Worm (Caenorhabditis elegans) whole organism, L1 larva: ENCODE data around the gene F19B2.7.

ENCODE experiments used
- C04F5.9 ChIP-seq: sonication (generic microtip); optimal IDR thresholded peaks from 2 replicates; lab custom pipeline; 2016; ENCODE audit warnings: missing genetic modification characterization, missing compliant biosample characterization
- C16A3.4 ChIP-seq: fragments of 150-350 bp; optimal IDR thresholded peaks from 2 replicates; lab custom pipeline; 2014; ENCODE audit warnings: missing biosample characterization, missing genetic modification characterization
- F16B12.6 ChIP-seq: fragments of 150-350 bp; optimal IDR thresholded peaks from 2 replicates; lab custom pipeline; 2014; ENCODE audit warnings: missing biosample characterization, missing genetic modification characterization
- aha-1 ChIP-seq: fragments of 150-350 bp; optimal IDR thresholded peaks from 2 replicates; lab custom pipeline; 2014; ENCODE audit warnings: missing biosample characterization, missing genetic modification characterization
- alr-1 ChIP-seq: fragments of 200-800 bp; sonication (Bioruptor generic); optimal IDR thresholded peaks from 2 replicates; lab custom pipeline; 2018; ENCODE audit warnings: borderline replicate concordance, mild to moderate bottlenecking, missing genetic modification characterization, missing compliant biosample characterization
- aly-2 ChIP-seq: fragments of 150-350 bp; optimal IDR thresholded peaks from 2 replicates; lab custom pipeline; 2014; ENCODE audit warnings: missing biosample characterization, missing genetic modification characterization
- ceh-63 ChIP-seq: fragments of 200-800 bp; sonication (Bioruptor generic); optimal IDR thresholded peaks from 2 replicates; lab custom pipeline; 2018; ENCODE audit warnings: mild to moderate bottlenecking, missing genetic modification characterization, missing compliant biosample characterization
- ceh-8 ChIP-seq: fragments of 200-800 bp; sonication (Bioruptor generic); optimal IDR thresholded peaks from 2 replicates; lab custom pipeline; 2018; ENCODE audit warnings: mild to moderate bottlenecking, missing genetic modification characterization, moderate library complexity, missing compliant biosample characterization
- ceh-88 ChIP-seq: fragments of 200-800 bp; sonication (Bioruptor generic); IDR thresholded peaks from 2 replicates; pipeline ENCODE4 v1.3.6; 2022; ENCODE audit warnings: missing genetic modification characterization, missing compliant biosample characterization
- ces-1 ChIP-seq: fragments of 150-350 bp; optimal IDR thresholded peaks from 2 replicates; lab custom pipeline; 2014; ENCODE audit warnings: missing biosample characterization, missing genetic modification reagents, missing genetic modification characterization
- efl-1 ChIP-seq, 4 experiments: fragments of 150-350 bp; optimal IDR thresholded peaks in 3 of 4; peaks in 1 of 4; 1 replicate in 1 of 4; 2 replicates in 3 of 4; lab custom pipeline; 2014; ENCODE audit warnings: missing biosample characterization in 2 of 4, missing genetic modification characterization in 2 of 4, missing genetic modification reagents in 2 of 4
- elt-2 ChIP-seq: sonication (generic microtip); optimal IDR thresholded peaks from 2 replicates; lab custom pipeline; 2016; ENCODE audit warnings: missing genetic modification characterization, mild to moderate bottlenecking, inconsistent platforms, missing compliant biosample characterization, missing genetic modification reagents
- fkh-8 ChIP-seq: sonication (generic microtip); optimal IDR thresholded peaks from 2 replicates; lab custom pipeline; 2016; ENCODE audit warnings: mild to moderate bottlenecking, missing genetic modification characterization, missing compliant biosample characterization
- hlh-4 ChIP-seq: sonication (generic microtip); optimal IDR thresholded peaks from 2 replicates; lab custom pipeline; 2016; ENCODE audit warnings: mild to moderate bottlenecking, missing genetic modification characterization, missing compliant biosample characterization
- hpl-2 ChIP-seq: fragments of 150-350 bp; optimal IDR thresholded peaks from 2 replicates; lab custom pipeline; 2014; ENCODE audit warnings: missing biosample characterization, missing genetic modification reagents, missing genetic modification characterization
- irx-1 ChIP-seq: sonication (generic microtip); optimal IDR thresholded peaks from 2 replicates; lab custom pipeline; 2016; ENCODE audit warnings: missing genetic modification characterization, missing compliant biosample characterization
- isw-1 ChIP-seq: fragments of 200-800 bp; sonication (Bioruptor generic); IDR thresholded peaks from 2 replicates; pipeline ENCODE4 v1.3.6; 2022; ENCODE audit warnings: missing genetic modification characterization, missing compliant biosample characterization
- jun-1 ChIP-seq: fragments of 150-350 bp; optimal IDR thresholded peaks from 2 replicates; lab custom pipeline; 2014; ENCODE audit warnings: missing biosample characterization, missing genetic modification reagents, missing genetic modification characterization
- lin-35 ChIP-seq, 2 experiments: fragments of 150-350 bp; optimal IDR thresholded peaks; 2 replicates each; lab custom pipeline; 2014; ENCODE audit warnings: missing biosample characterization in 2 of 2, missing genetic modification characterization in 2 of 2, missing genetic modification reagents in 2 of 2
- lsy-2 ChIP-seq, 2 experiments: fragments of 150-350 bp; optimal IDR thresholded peaks; 2 replicates each; lab custom pipeline; 2014; ENCODE audit warnings: missing biosample characterization in 2 of 2, missing genetic modification characterization in 2 of 2
- mab-9 ChIP-seq: fragments of 200-800 bp; sonication (Bioruptor generic); IDR thresholded peaks from 2 replicates; pipeline ENCODE4 v1.3.6; 2022; ENCODE audit warnings: missing genetic modification reagents, missing genetic modification characterization, missing compliant biosample characterization
- mef-2 ChIP-seq: fragments of 150-350 bp; optimal IDR thresholded peaks from 2 replicates; lab custom pipeline; 2014; ENCODE audit warnings: missing biosample characterization, missing genetic modification characterization
- nhr-11 ChIP-seq: fragments of 150-350 bp; optimal IDR thresholded peaks from 2 replicates; lab custom pipeline; 2014; ENCODE audit warnings: missing biosample characterization, missing genetic modification characterization
- nhr-19 ChIP-seq: fragments of 200-800 bp; sonication (Bioruptor generic); conservative IDR thresholded peaks from 2 replicates; pipeline ENCODE4 v1.3.6; 2022; ENCODE audit warnings: missing genetic modification characterization, missing compliant biosample characterization
- nhr-20 ChIP-seq: sonication (generic microtip); optimal IDR thresholded peaks from 2 replicates; lab custom pipeline; 2016; ENCODE audit warnings: mild to moderate bottlenecking, missing genetic modification characterization, missing compliant biosample characterization
- nhr-47 ChIP-seq: sonication (generic microtip); optimal IDR thresholded peaks from 2 replicates; lab custom pipeline; 2016; ENCODE audit warnings: mild to moderate bottlenecking, missing genetic modification characterization, moderate library complexity, missing compliant biosample characterization
- nhr-71 ChIP-seq: sonication (generic microtip); optimal IDR thresholded peaks from 2 replicates; lab custom pipeline; 2016; ENCODE audit warnings: mild to moderate bottlenecking, missing genetic modification characterization, moderate library complexity, missing compliant biosample characterization
- nhr-76 ChIP-seq: sonication (generic microtip); optimal IDR thresholded peaks from 2 replicates; lab custom pipeline; 2017; ENCODE audit warnings: missing biosample characterization, missing genetic modification characterization
- nhr-84 ChIP-seq: sonication (generic microtip); optimal IDR thresholded peaks from 2 replicates; lab custom pipeline; 2017; ENCODE audit warnings: missing biosample characterization, missing genetic modification characterization
- nhr-85 ChIP-seq: sonication (generic microtip); peaks from one replicate; lab custom pipeline; 2016; ENCODE audit warnings: missing genetic modification characterization, inconsistent platforms, missing compliant biosample characterization
- pag-3 ChIP-seq: sonication (generic microtip); optimal IDR thresholded peaks from 2 replicates; lab custom pipeline; 2017; ENCODE audit warnings: missing genetic modification characterization, mild to moderate bottlenecking, missing compliant biosample characterization, antibody characterized with exemption, borderline replicate concordance; ENCODE audit not compliant: insufficient read depth
- pqm-1 ChIP-seq: sonication (generic microtip); optimal IDR thresholded peaks from 3 replicates; lab custom pipeline; 2017; ENCODE audit warnings: missing biosample characterization, missing genetic modification characterization
- rnt-1 ChIP-seq: sonication (generic microtip); optimal IDR thresholded peaks from 2 replicates; lab custom pipeline; 2016; ENCODE audit warnings: mild to moderate bottlenecking, missing genetic modification characterization, moderate library complexity, missing compliant biosample characterization
- skn-1 ChIP-seq: fragments of 150-350 bp; optimal IDR thresholded peaks from 2 replicates; lab custom pipeline; 2014; ENCODE audit warnings: missing biosample characterization, missing genetic modification characterization
- snpc-4 ChIP-seq: fragments of 150-350 bp; optimal IDR thresholded peaks from 2 replicates; lab custom pipeline; 2014; ENCODE audit warnings: missing biosample characterization, missing genetic modification characterization
- sox-4 ChIP-seq: sonication (generic microtip); optimal IDR thresholded peaks from 2 replicates; lab custom pipeline; 2016; ENCODE audit warnings: missing genetic modification characterization, missing compliant biosample characterization
- tbx-2 ChIP-seq: sonication (generic microtip); optimal IDR thresholded peaks from 2 replicates; lab custom pipeline; 2016; ENCODE audit warnings: missing genetic modification characterization, missing compliant biosample characterization
- unc-98 ChIP-seq: fragments of 200-800 bp; sonication (Bioruptor generic); IDR thresholded peaks from 2 replicates; pipeline ENCODE4 v1.3.6; 2022; ENCODE audit warnings: missing genetic modification characterization, missing compliant biosample characterization
- zag-1 ChIP-seq: fragments of 150-350 bp; optimal IDR thresholded peaks from 2 replicates; lab custom pipeline; 2014; ENCODE audit warnings: missing biosample characterization, missing genetic modification characterization
- ztf-4 ChIP-seq: fragments of 150-350 bp; optimal IDR thresholded peaks from 2 replicates; lab custom pipeline; 2014; ENCODE audit warnings: missing biosample characterization, missing genetic modification characterization

The F19B2.7 gene

DNA sequence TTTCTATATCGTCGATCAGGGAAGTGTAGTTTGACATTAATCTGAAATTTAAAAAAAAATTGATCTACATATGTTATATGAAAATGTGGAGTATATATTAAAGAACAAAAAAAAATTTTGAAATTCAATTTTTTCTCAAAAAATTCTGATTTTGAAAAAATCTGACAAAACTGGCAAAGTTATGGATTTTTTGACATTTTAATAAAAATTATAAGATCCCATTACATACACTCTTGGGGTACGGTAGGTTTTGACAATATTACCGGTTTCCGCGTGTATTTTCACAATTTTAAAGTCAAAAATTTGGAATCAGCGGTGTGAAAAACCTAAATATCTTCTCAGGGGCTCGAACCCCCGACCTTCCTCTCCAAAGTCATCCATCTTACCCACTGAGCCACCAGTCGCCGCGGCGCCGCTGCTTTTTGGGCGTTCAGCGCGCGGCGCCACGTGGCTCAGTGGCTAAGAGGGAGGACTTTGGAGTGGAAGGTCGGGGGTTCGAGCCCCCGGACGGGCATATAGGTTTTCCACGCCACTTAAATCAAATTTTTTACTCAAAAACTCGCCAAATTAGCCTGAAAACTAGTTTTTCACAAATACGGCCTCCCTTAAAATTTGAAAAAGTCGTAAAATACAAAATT lies 13.0 kb upstream of the F19B2.7 start, which contains the start of gene Y113G7A.14:
Gene Y113G7A.14 (minus strand): TSS at position 51 of the 638 bp plus-strand sequence.
- TF ChIP-seq tbx-2: no peak
- no peak for TF ChIP-seq skn-1 (tag; lab: Kevin White, UChicago)
- TF ChIP-seq unc-98 (GFP tag; lab: Robert Waterston, UW): no peak
- TF ChIP-seq sox-4 (tag; lab: Kevin White, UChicago): no peak
- no peak for TF ChIP-seq ceh-8 (GFP tag; lab: Kevin White, UChicago)
- TF ChIP-seq elt-2 (tag; lab: Kevin White, UChicago): no peak
- no peak for TF ChIP-seq nhr-19 (GFP tag; lab: Robert Waterston, UW)
- no peak for TF ChIP-seq aha-1
- TF ChIP-seq nhr-85: no peak
- no peak for TF ChIP-seq fkh-8 (tag; lab: Kevin White, UChicago)
- no peak for TF ChIP-seq rnt-1 (tag; lab: Kevin White, UChicago)
- no peak for TF ChIP-seq ceh-63 (GFP tag; lab: Kevin White, UChicago)
- no peak for TF ChIP-seq hlh-4 (tag; lab: Kevin White, UChicago)
- TF ChIP-seq nhr-47 (tag; lab: Kevin White, UChicago): no peak
- TF ChIP-seq ces-1 (GFP tag; lab: Kevin White, UChicago): no peak

DNA sequence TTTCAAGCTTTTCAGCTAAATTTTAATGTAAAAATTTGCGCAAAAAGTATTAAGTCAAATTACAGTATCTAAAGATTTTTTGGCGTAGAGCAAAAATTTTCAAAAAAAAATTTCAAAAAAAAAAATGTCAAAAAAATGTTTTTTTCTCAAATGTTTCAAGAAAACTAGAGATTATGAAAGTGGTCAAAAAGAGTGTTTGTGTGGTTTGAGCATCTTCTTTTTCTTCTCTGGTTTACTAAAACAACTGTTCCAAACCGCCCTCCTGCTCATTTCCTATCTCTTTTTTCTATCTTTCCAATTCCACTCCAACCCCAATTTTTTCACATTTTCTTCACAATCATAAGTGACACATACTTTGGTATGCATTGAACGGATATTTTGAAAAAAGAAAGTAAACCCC lies 9.2 kb upstream of the F19B2.7 start, which contains the start of gene Y113G7A.12:
Gene Y113G7A.12 (plus strand): TSS at position 301 of the 400 bp plus-strand sequence.
- TF ChIP-seq C16A3.4 (no peak), ceh-63 (GFP tag; lab: Kevin White, UChicago) (no peak), ceh-8 (GFP tag; lab: Kevin White, UChicago) (no peak), unc-98 (GFP tag; lab: Robert Waterston, UW) (no peak), nhr-76 (tag; lab: Kevin White, UChicago) (no peak), alr-1 (no peak), zag-1 (no peak), nhr-71 (no peak)

DNA sequence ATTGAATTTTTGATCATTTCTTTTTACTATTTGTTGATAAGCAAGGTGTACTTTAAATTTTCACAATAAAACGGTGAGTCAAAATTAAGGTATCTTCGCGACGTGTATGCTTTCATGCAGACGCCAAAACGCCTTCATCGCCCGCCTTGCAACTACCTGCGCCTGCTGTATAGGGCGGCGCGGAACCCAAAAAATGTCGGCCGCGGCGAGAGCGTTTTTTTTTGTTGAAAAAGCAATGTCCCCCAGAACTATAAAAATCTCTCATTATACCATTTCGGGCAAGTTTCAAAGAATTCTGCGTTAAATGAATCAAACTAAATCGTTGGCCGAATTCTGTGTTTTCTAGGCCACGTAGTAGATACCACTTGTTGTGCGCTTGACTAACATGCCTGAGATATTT lies 7.8 kb upstream of the F19B2.7 start:
- TF ChIP-seq snpc-4 (tag; lab: Kevin White, UChicago): peak; percentile 7
- TF ChIP-seq mab-9 (GFP tag; lab: Robert Waterston, UW): no peak
- TF ChIP-seq hpl-2 (GFP tag; lab: Kevin White, UChicago): no peak
- TF ChIP-seq mef-2 (tag; lab: Kevin White, UChicago): no peak
- TF ChIP-seq ztf-4 (tag; lab: Kevin White, UChicago): no peak

DNA sequence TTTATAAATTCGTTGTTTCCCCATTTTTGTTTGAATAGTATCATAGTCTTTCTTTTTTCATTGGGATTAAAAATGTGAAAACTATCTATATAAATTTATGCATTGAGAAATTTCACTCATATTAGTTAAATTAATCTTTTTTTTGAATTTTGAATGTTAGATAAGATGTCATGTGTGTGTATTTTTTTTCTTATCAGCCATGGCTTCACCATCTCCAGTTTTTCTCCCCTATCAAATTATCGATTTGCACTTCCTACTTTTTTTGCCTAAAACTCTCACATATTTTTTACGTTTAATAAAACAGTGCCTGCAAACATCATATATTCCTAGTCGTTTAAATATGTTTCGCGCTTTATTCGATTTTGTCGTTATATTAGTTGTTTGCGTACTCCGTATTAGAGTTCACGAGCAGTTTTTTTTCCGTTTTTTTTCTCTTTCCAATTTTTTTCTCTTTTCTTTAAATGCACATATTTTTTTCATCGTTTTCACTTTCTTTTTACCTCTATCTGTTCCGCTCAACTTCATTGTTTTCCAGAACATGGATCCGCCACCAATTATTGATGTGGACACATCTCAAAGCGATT lies 3.8 kb upstream of the F19B2.7 start, which contains the start of gene Y113G7A.13:
Gene Y113G7A.13 (plus strand): TSS at position 534 of the 584 bp plus-strand sequence.
- no peak for TF ChIP-seq nhr-11
- peak; percentile 67 for TF ChIP-seq pqm-1 (tag; lab: Kevin White, UChicago)
- no peak for TF ChIP-seq efl-1 (optimal IDR thresholded peaks at IDR 0.05; lab: Kevin White, UChicago)
- TF ChIP-seq efl-1 (GFP tag; optimal IDR thresholded peaks at IDR 0.05 in 1 of 2; lab: Kevin White, UChicago): peak in 1 of 2 experiments; percentile 20
- peak; percentile 88 for TF ChIP-seq elt-2 (tag; lab: Kevin White, UChicago)
- TF ChIP-seq lin-35 (GFP tag; optimal IDR thresholded peaks at IDR 0.05; lab: Kevin White, UChicago): peak in 1 of 2 experiments; percentile 25
- no peak for TF ChIP-seq rnt-1 (tag; lab: Kevin White, UChicago)

DNA sequence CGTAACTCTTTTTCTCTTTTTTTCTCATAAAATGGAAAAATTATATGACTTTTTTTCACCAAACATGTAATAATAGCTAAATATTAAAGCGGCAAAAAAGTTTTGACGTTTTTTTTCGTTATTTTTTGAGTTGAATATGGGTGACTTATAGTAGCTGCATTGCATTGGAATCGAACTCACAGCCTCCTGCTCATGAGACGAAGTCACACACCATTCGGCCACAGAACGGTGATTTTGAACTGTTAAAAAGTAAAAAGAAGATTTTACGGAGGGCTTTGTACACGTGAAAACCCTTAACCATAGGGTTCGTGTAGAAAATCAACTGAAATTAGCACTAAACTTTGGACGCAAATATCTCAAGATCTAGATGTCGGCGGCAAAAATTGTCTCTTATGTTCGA lies 323 bp downstream of the F19B2.7 start:
- no peak for TF ChIP-seq alr-1
- TF ChIP-seq mab-9 (GFP tag; lab: Robert Waterston, UW): no peak
- TF ChIP-seq hpl-2 (GFP tag; lab: Kevin White, UChicago): no peak
- TF ChIP-seq isw-1 (GFP tag; lab: Robert Waterston, UW): no peak
- TF ChIP-seq lsy-2 (tag; optimal IDR thresholded peaks at IDR 0.05; lab: Kevin White, UChicago): no peak
- no peak for TF ChIP-seq irx-1 (tag; lab: Kevin White, UChicago)
- TF ChIP-seq C04F5.9 (tag; lab: Kevin White, UChicago): no peak
- TF ChIP-seq mef-2 (tag; lab: Kevin White, UChicago): no peak
- TF ChIP-seq pag-3 (tag; lab: Kevin White, UChicago): no peak
- no peak for TF ChIP-seq jun-1 (tag; lab: Kevin White, UChicago)
- no peak for TF ChIP-seq nhr-19 (GFP tag; lab: Robert Waterston, UW)
- no peak for TF ChIP-seq ceh-88 (GFP tag; lab: Robert Waterston, UW)
- no peak for TF ChIP-seq nhr-20 (tag; lab: Kevin White, UChicago)
- no peak for TF ChIP-seq F16B12.6 (tag; lab: Kevin White, UChicago)
- no peak for TF ChIP-seq nhr-84 (tag; lab: Kevin White, UChicago)
- TF ChIP-seq aly-2: no peak
